1 fruit fly cellular context compared by ENCODE assay signal in the genomic region with DNA sequence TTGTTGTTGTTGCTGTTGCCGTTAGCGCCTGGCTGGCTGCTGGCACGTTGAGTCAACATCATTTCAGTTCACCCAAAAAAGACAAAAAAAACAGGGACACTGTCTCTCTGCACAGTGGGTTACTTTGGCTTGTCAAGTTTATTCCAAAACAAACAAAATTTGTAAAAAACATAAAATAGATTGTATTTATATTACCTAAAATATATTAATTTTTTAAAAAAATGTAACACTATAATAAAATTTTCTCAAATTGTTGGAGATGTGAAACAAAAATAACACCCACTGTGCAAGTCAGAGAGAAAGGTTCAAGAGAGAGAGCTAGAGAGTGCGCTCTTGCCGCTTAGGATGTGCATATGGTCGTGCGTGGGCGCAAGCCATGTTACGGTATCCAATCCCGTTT.
A peak's percentile ranks its signal among the peaks of the same experiment; 100 is the strongest.
TF ChIP-seq lines count a peak whose summit lies in the region.

No protein-coding gene starts in this region.

TF ChIP-seq in whole organism, embryonic, 481 proteins besides CTCF, POLR2A, EP300 and RAD21 (continued from another document and continues in another):
- TF ChIP-seq Dbx (GFP tag; IDR thresholded peaks at IDR 0.05; lab: Robert Waterston, UW) (peak; percentile 86), CG30431 (GFP tag; optimal IDR thresholded peaks at IDR 0.05; lab: Kevin White, UChicago) (peak; percentile 27), dysf (GFP tag; IDR thresholded peaks at IDR 0.05; lab: Robert Waterston, UW) (peak; percentile 87), CG8290 (GFP tag; optimal IDR thresholded peaks at IDR 0.05; lab: Kevin White, UChicago) (no peak), CG8290 (tag; optimal IDR thresholded peaks at IDR 0.05; lab: Kevin White, UChicago) (no peak), HLH54F (GFP tag; optimal IDR thresholded peaks at IDR 0.05; lab: Kevin White, UChicago) (no peak), CG1233 (GFP tag; optimal IDR thresholded peaks at IDR 0.05; lab: Kevin White, UChicago) (peak; percentile 74), CG12104 (GFP tag; optimal IDR thresholded peaks at IDR 0.05; lab: Kevin White, UChicago) (peak; percentile 55), CG11695 (GFP tag; IDR thresholded peaks at IDR 0.05; lab: Robert Waterston, UW) (peak; percentile 81), sisA (GFP tag; IDR thresholded peaks at IDR 0.05; lab: Robert Waterston, UW) (peak; percentile 57), nau (GFP tag; optimal IDR thresholded peaks at IDR 0.05; lab: Kevin White, UChicago) (peak; percentile 45), Bgb (GFP tag; IDR thresholded peaks at IDR 0.05; lab: Robert Waterston, UW; ENCODE audit: partially characterized antibody) (no peak), Optix (GFP tag; IDR thresholded peaks at IDR 0.05; lab: Robert Waterston, UW) (0 out of 3 replicates have a peak, but pooled peaks have one; percentile 10), CG11247 (GFP tag; IDR thresholded peaks at IDR 0.05; lab: Robert Waterston, UW) (peak; percentile 68), grn (GFP tag; optimal IDR thresholded peaks at IDR 0.05; lab: Kevin White, UChicago) (no peak), CG12659 (GFP tag; optimal IDR thresholded peaks at IDR 0.05; lab: Kevin White, UChicago) (peak; percentile 74), hkb (optimal IDR thresholded peaks at IDR 0.05; lab: Kevin White, UChicago) (no peak), hkb (GFP tag; IDR thresholded peaks at IDR 0.05; lab: Robert Waterston, UW) (peak; percentile 87), pros (GFP tag; optimal IDR thresholded peaks at IDR 0.05; lab: Kevin White, UChicago) (no peak), Nf-YA (GFP tag; IDR thresholded peaks at IDR 0.05; lab: Robert Waterston, UW) (no peak), HLH3B (GFP tag; IDR thresholded peaks at IDR 0.05; lab: Robert Waterston, UW) (peak; percentile 88), Asciz (GFP tag; optimal IDR thresholded peaks at IDR 0.05; lab: Kevin White, UChicago) (peak; percentile 66), ato (GFP tag; IDR thresholded peaks at IDR 0.05; lab: Robert Waterston, UW; ENCODE audit: partially characterized antibody) (no peak), D (optimal IDR thresholded peaks at IDR 0.05; lab: Kevin White, UChicago) (no peak), D (GFP tag; optimal IDR thresholded peaks at IDR 0.05; lab: Kevin White, UChicago) (peak; percentile 62), pan (optimal IDR thresholded peaks at IDR 0.05; lab: Kevin White, UChicago) (no peak), pan (GFP tag; optimal IDR thresholded peaks at IDR 0.05 in 1 of 2, IDR thresholded peaks at IDR 0.05 in 1 of 2) (peak in 1 of 2 experiments; percentile 85), CG11085 (GFP tag; IDR thresholded peaks at IDR 0.05; lab: Robert Waterston, UW) (peak; percentile 59; the same call in 1 of the 2 replicates), CG2120 (GFP tag; optimal IDR thresholded peaks at IDR 0.05; lab: Kevin White, UChicago) (peak; percentile 69), CG6813 (GFP tag; optimal IDR thresholded peaks at IDR 0.05; lab: Kevin White, UChicago) (peak; percentile 85), CG9727 (GFP tag; optimal IDR thresholded peaks at IDR 0.05; lab: Kevin White, UChicago) (peak; percentile 73), CG14667 (GFP tag; IDR thresholded peaks at IDR 0.05; lab: Robert Waterston, UW) (no peak; the same call in 1 of the 2 replicates), CG3847 (GFP tag; IDR thresholded peaks at IDR 0.05; lab: Robert Waterston, UW) (peak; percentile 84), Camta (GFP tag; optimal IDR thresholded peaks at IDR 0.05; lab: Kevin White, UChicago) (no peak), salm (tag; optimal IDR thresholded peaks at IDR 0.05; lab: Kevin White, UChicago) (peak; percentile 71), Opbp (GFP tag; IDR thresholded peaks at IDR 0.05; lab: Robert Waterston, UW; ENCODE audit: partially characterized antibody) (no peak), BEAF-32 (GFP tag; optimal IDR thresholded peaks at IDR 0.05; lab: Kevin White, UChicago) (no peak), CG3281 (GFP tag; optimal IDR thresholded peaks at IDR 0.05; lab: Kevin White, UChicago) (peak; percentile 87), dan (GFP tag; IDR thresholded peaks at IDR 0.05; lab: Robert Waterston, UW) (no peak), CG43689 (GFP tag; IDR thresholded peaks at IDR 0.05; lab: Robert Waterston, UW) (peak; percentile 55; the same call in 1 of the 2 replicates), lola (GFP tag; optimal IDR thresholded peaks at IDR 0.05; lab: Kevin White, UChicago) (peak in 1 of 3 experiments; percentile 28), HLH4C (GFP tag; IDR thresholded peaks at IDR 0.05; lab: Robert Waterston, UW; ENCODE audit: partially characterized antibody) (no peak), Hey (tag; optimal IDR thresholded peaks at IDR 0.05; lab: Kevin White, UChicago) (no peak), Xbp1 (GFP tag; optimal IDR thresholded peaks at IDR 0.05; lab: Kevin White, UChicago) (peak; percentile 57), CG34224 (GFP tag; IDR thresholded peaks at IDR 0.05; lab: Robert Waterston, UW; ENCODE audit: partially characterized antibody) (no peak), CG4424 (GFP tag; optimal IDR thresholded peaks at IDR 0.05; lab: Kevin White, UChicago) (peak; percentile 50), Stat92E (GFP tag; optimal IDR thresholded peaks at IDR 0.05; lab: Kevin White, UChicago) (no peak), CG31365 (tag; optimal IDR thresholded peaks at IDR 0.05; lab: Kevin White, UChicago) (peak; percentile 4), Sox102F (GFP tag; optimal IDR thresholded peaks at IDR 0.05; lab: Kevin White, UChicago) (peak; percentile 80), CG4730 (GFP tag; IDR thresholded peaks at IDR 0.05; lab: Robert Waterston, UW) (peak; percentile 50; the same call in 1 of the 2 replicates), crc (GFP tag; optimal IDR thresholded peaks at IDR 0.05; lab: Kevin White, UChicago) (no peak), CG30020 (tag; optimal IDR thresholded peaks at IDR 0.05; lab: Kevin White, UChicago) (no peak), NC2β (GFP tag; optimal IDR thresholded peaks at IDR 0.05; lab: Kevin White, UChicago) (no peak), Dp (GFP tag; optimal IDR thresholded peaks at IDR 0.05; lab: Kevin White, UChicago) (no peak), prd (optimal IDR thresholded peaks at IDR 0.05; lab: Kevin White, UChicago) (no peak), prd (GFP tag; IDR thresholded peaks at IDR 0.05; lab: Robert Waterston, UW) (peak; percentile 76), CG6175 (GFP tag; IDR thresholded peaks at IDR 0.05; lab: Robert Waterston, UW) (0 out of 3 replicates have a peak, but pooled peaks have one; percentile 19), CG30403 (GFP tag; optimal IDR thresholded peaks at IDR 0.05; lab: Kevin White, UChicago) (peak; percentile 75), CG17802 (tag; optimal IDR thresholded peaks at IDR 0.05; lab: Kevin White, UChicago) (no peak), gsb-n (tag; optimal IDR thresholded peaks at IDR 0.05; lab: Kevin White, UChicago) (peak; percentile 67), en (GFP tag; optimal IDR thresholded peaks at IDR 0.05; lab: Kevin White, UChicago) (no peak), Myb (GFP tag; optimal IDR thresholded peaks at IDR 0.05; lab: Kevin White, UChicago) (no peak), crp (GFP tag; optimal IDR thresholded peaks at IDR 0.05; lab: Kevin White, UChicago) (no peak), sens-2 (GFP tag; IDR thresholded peaks at IDR 0.05; lab: Robert Waterston, UW) (no peak), CG12769 (tag; optimal IDR thresholded peaks at IDR 0.05; lab: Kevin White, UChicago) (peak; percentile 1), CG7839 (tag; optimal IDR thresholded peaks at IDR 0.05; lab: Kevin White, UChicago) (peak; percentile 88), CG9437 (GFP tag; optimal IDR thresholded peaks at IDR 0.05; lab: Kevin White, UChicago) (peak; percentile 52), bsh (GFP tag; optimal IDR thresholded peaks at IDR 0.05; lab: Kevin White, UChicago) (peak in 1 of 2 experiments; percentile 77), croc (GFP tag; conservative IDR thresholded peaks at IDR 0.05; lab: Robert Waterston, UW) (peak; percentile 32; the same call in 1 of the 3 replicates), CG8281 (tag; optimal IDR thresholded peaks at IDR 0.05; lab: Kevin White, UChicago) (peak; percentile 57), Six4 (GFP tag; optimal IDR thresholded peaks at IDR 0.05; lab: Kevin White, UChicago) (peak; percentile 21), wor (GFP tag; IDR thresholded peaks at IDR 0.05; lab: Robert Waterston, UW) (0 out of 2 replicates have a peak, but pooled peaks have one; percentile 25), CG9932 (GFP tag; IDR thresholded peaks at IDR 0.05; lab: Robert Waterston, UW) (peak; percentile 85), knrl (GFP tag; IDR thresholded peaks at IDR 0.05; lab: Robert Waterston, UW; ENCODE audit: partially characterized antibody) (no peak), odd (GFP tag; optimal IDR thresholded peaks at IDR 0.05; lab: Kevin White, UChicago) (peak; percentile 68), Oli (tag; optimal IDR thresholded peaks at IDR 0.05; lab: Kevin White, UChicago) (peak; percentile 76), CG9876 (GFP tag; optimal IDR thresholded peaks at IDR 0.05; lab: Kevin White, UChicago) (no peak), CG5245 (GFP tag; optimal IDR thresholded peaks at IDR 0.05; lab: Kevin White, UChicago) (no peak), CG16815 (GFP tag; optimal IDR thresholded peaks at IDR 0.05; lab: Kevin White, UChicago) (peak; percentile 25), Fer1 (GFP tag; optimal IDR thresholded peaks at IDR 0.05; lab: Kevin White, UChicago) (peak; percentile 96), fru (optimal IDR thresholded peaks at IDR 0.05; lab: Kevin White, UChicago) (no peak), CG10543 (GFP tag; optimal IDR thresholded peaks at IDR 0.05; lab: Kevin White, UChicago) (peak; percentile 80), CG8388 (GFP tag; optimal IDR thresholded peaks at IDR 0.05; lab: Kevin White, UChicago) (peak; percentile 70), TFAM (GFP tag; optimal IDR thresholded peaks at IDR 0.05; lab: Kevin White, UChicago) (no peak), CG10431 (GFP tag; optimal IDR thresholded peaks at IDR 0.05; lab: Kevin White, UChicago) (no peak), ro (GFP tag; IDR thresholded peaks at IDR 0.05; lab: Robert Waterston, UW) (no peak), Elba2 (GFP tag; optimal IDR thresholded peaks at IDR 0.05; lab: Kevin White, UChicago) (no peak), bcd (GFP tag; optimal IDR thresholded peaks at IDR 0.05; lab: Kevin White, UChicago) (peak; percentile 71), Chrac-16 (GFP tag; optimal IDR thresholded peaks at IDR 0.05; lab: Kevin White, UChicago) (peak; percentile 46), Max (GFP tag; optimal IDR thresholded peaks at IDR 0.05; lab: Kevin White, UChicago) (peak; percentile 48), pho (GFP tag; optimal IDR thresholded peaks at IDR 0.05; lab: Kevin White, UChicago) (no peak), pita (GFP tag; optimal IDR thresholded peaks at IDR 0.05; lab: Kevin White, UChicago) (no peak), CrebB (tag; optimal IDR thresholded peaks at IDR 0.05; lab: Kevin White, UChicago) (peak; percentile 71), CG18764 (GFP tag; optimal IDR thresholded peaks at IDR 0.05; lab: Kevin White, UChicago) (no peak), Hmx (GFP tag; optimal IDR thresholded peaks at IDR 0.05; lab: Kevin White, UChicago) (no peak), Hr3 (GFP tag; optimal IDR thresholded peaks at IDR 0.05; lab: Kevin White, UChicago) (peak; percentile 64), CG2678 (tag; optimal IDR thresholded peaks at IDR 0.05; lab: Kevin White, UChicago) (peak; percentile 92), cas (GFP tag; IDR thresholded peaks at IDR 0.05; lab: Robert Waterston, UW) (peak; percentile 71), al (GFP tag; IDR thresholded peaks at IDR 0.05; lab: Robert Waterston, UW) (peak; percentile 64; the same call in 1 of the 2 replicates), fd96Cb (tag; optimal IDR thresholded peaks at IDR 0.05; lab: Kevin White, UChicago) (peak; percentile 72), unpg (GFP tag; optimal IDR thresholded peaks at IDR 0.05; lab: Kevin White, UChicago) (peak; percentile 85), CG10321 (GFP tag; IDR thresholded peaks at IDR 0.05; lab: Robert Waterston, UW) (no peak), CG32532 (GFP tag; IDR thresholded peaks at IDR 0.05; lab: Robert Waterston, UW) (peak; percentile 90), CG10366 (GFP tag; IDR thresholded peaks at IDR 0.05; lab: Robert Waterston, UW) (peak; percentile 69), lmd (GFP tag; IDR thresholded peaks at IDR 0.05; lab: Robert Waterston, UW) (peak; percentile 68; the same call in 1 of the 2 replicates), ind (GFP tag; optimal IDR thresholded peaks at IDR 0.05; lab: Kevin White, UChicago) (peak; percentile 63), Nf-YB (GFP tag; optimal IDR thresholded peaks at IDR 0.05; lab: Kevin White, UChicago) (peak; percentile 60), Vsx1 (GFP tag; optimal IDR thresholded peaks at IDR 0.05; lab: Kevin White, UChicago) (peak; percentile 27), CG7271 (tag; optimal IDR thresholded peaks at IDR 0.05; lab: Kevin White, UChicago) (no peak), onecut (GFP tag; IDR thresholded peaks at IDR 0.05; lab: Robert Waterston, UW) (peak; percentile 66), gt (GFP tag; IDR thresholded peaks at IDR 0.05; lab: Robert Waterston, UW) (no peak), CG2889 (GFP tag; IDR thresholded peaks at IDR 0.05; lab: Robert Waterston, UW) (peak; percentile 16; the same call in 1 of the 3 replicates), dmrt99B (tag; optimal IDR thresholded peaks at IDR 0.05; lab: Kevin White, UChicago) (peak; percentile 88), Lhr (GFP tag; optimal IDR thresholded peaks at IDR 0.05; lab: Kevin White, UChicago) (no peak), usp (GFP tag; optimal IDR thresholded peaks at IDR 0.05; lab: Kevin White, UChicago) (no peak), CG17359 (tag; optimal IDR thresholded peaks at IDR 0.05; lab: Kevin White, UChicago) (peak; percentile 88), zfh2 (GFP tag; optimal IDR thresholded peaks at IDR 0.05; lab: Kevin White, UChicago) (no peak), Sry-δ (GFP tag; optimal IDR thresholded peaks at IDR 0.05; lab: Kevin White, UChicago) (no peak), nom (GFP tag; optimal IDR thresholded peaks at IDR 0.05; lab: Kevin White, UChicago) (peak; percentile 37), CG17612 (GFP tag; IDR thresholded peaks at IDR 0.05; lab: Robert Waterston, UW) (peak; percentile 56; the same call in 1 of the 2 replicates), CG1024 (GFP tag; IDR thresholded peaks at IDR 0.05; lab: Robert Waterston, UW) (peak; percentile 49; the same call in 1 of the 2 replicates), Mad (GFP tag; optimal IDR thresholded peaks at IDR 0.05; lab: Kevin White, UChicago) (no peak), otp (GFP tag; IDR thresholded peaks at IDR 0.05; lab: Robert Waterston, UW) (peak; percentile 22; the same call in 1 of the 3 replicates), Adf1 (GFP tag; IDR thresholded peaks at IDR 0.05; lab: Robert Waterston, UW) (peak; percentile 63), fu2 (GFP tag; optimal IDR thresholded peaks at IDR 0.05; lab: Kevin White, UChicago) (no peak), CG13424 (tag; optimal IDR thresholded peaks at IDR 0.05; lab: Kevin White, UChicago) (peak; percentile 87)
